Fruit fly (Drosophila melanogaster) whole organism, embryonic: ENCODE results near the gene CG13603.

Source experiments
- ATbp ChIP-seq: fragments of 200-800 bp; sonication (Bioruptor generic); optimal IDR thresholded peaks from 2 replicates; lab custom pipeline; 2017; ENCODE audit warnings: missing biosample characterization, mild to moderate bottlenecking, missing genetic modification characterization, missing genetic modification reagents
- Atf6 ChIP-seq: fragments of 200-800 bp; sonication (Bioruptor generic); IDR thresholded peaks from 2 replicates; pipeline ENCODE4 v1.3.6; 2022; ENCODE audit warnings: missing biosample characterization, missing genetic modification characterization
- Blimp-1 ChIP-seq: fragments of 200-800 bp; sonication (Bioruptor generic); optimal IDR thresholded peaks from 3 replicates; lab custom pipeline; 2018; ENCODE audit warnings: missing biosample characterization, missing genetic modification characterization, mild to moderate bottlenecking, moderate library complexity, missing genetic modification reagents
- Bteb2 ChIP-seq: fragments of 200-800 bp; sonication (Bioruptor generic); optimal IDR thresholded peaks from 2 replicates; lab custom pipeline; 2016; ENCODE audit warnings: missing biosample characterization, missing genetic modification characterization
- CG1024 ChIP-seq: fragments of 200-800 bp; sonication (Bioruptor generic); IDR thresholded peaks from 2 replicates; pipeline ENCODE4 v1.3.6; 2022; ENCODE audit warnings: missing biosample characterization, missing genetic modification characterization
- CG10274 ChIP-seq: fragments of 200-800 bp; sonication (Bioruptor generic); optimal IDR thresholded peaks from 3 replicates; lab custom pipeline; 2017; ENCODE audit warnings: missing biosample characterization, mild to moderate bottlenecking, missing genetic modification characterization
- CG11398 ChIP-seq: fragments of 200-800 bp; sonication (Bioruptor generic); optimal IDR thresholded peaks from 2 replicates; lab custom pipeline; 2016; ENCODE audit warnings: missing biosample characterization, missing genetic modification characterization
- CG1233 ChIP-seq: fragments of 200-800 bp; sonication (Bioruptor generic); optimal IDR thresholded peaks from 4 replicates; lab custom pipeline; 2018; ENCODE audit warnings: missing biosample characterization, mild to moderate bottlenecking, missing genetic modification characterization
- CG12391 ChIP-seq: fragments of 200-800 bp; sonication (Bioruptor generic); optimal IDR thresholded peaks from 3 replicates; lab custom pipeline; 2018; ENCODE audit warnings: missing biosample characterization, mild to moderate bottlenecking, missing genetic modification characterization, moderate library complexity
- CG12659 ChIP-seq: fragments of 200-800 bp; sonication (Bioruptor generic); optimal IDR thresholded peaks from 3 replicates; lab custom pipeline; 2017; ENCODE audit warnings: mild to moderate bottlenecking, missing biosample characterization, missing genetic modification reagents, missing genetic modification characterization
- CG13775 ChIP-seq: fragments of 200-800 bp; sonication (Bioruptor generic); optimal IDR thresholded peaks from 3 replicates; lab custom pipeline; 2017; ENCODE audit warnings: missing biosample characterization, mild to moderate bottlenecking, missing genetic modification characterization
- CG17912 ChIP-seq: fragments of 200-800 bp; sonication (Bioruptor generic); optimal IDR thresholded peaks from 2 replicates; lab custom pipeline; 2018; ENCODE audit warnings: missing biosample characterization, mild to moderate bottlenecking, missing genetic modification characterization
- CG18262 ChIP-seq: fragments of 200-800 bp; optimal IDR thresholded peaks from 3 replicates; lab custom pipeline; 2019; ENCODE audit warnings: missing biosample characterization, mild to moderate bottlenecking, missing genetic modification characterization, moderate library complexity
- CG2120 ChIP-seq: fragments of 200-800 bp; sonication (Bioruptor generic); optimal IDR thresholded peaks from 3 replicates; lab custom pipeline; 2016; ENCODE audit warnings: missing biosample characterization, missing genetic modification characterization
- CG2678 ChIP-seq: fragments of 200-800 bp; sonication (Bioruptor generic); optimal IDR thresholded peaks from 3 replicates; lab custom pipeline; 2019; ENCODE audit warnings: missing biosample characterization, mild to moderate bottlenecking, missing genetic modification characterization, moderate library complexity
- CG3281 ChIP-seq: fragments of 200-800 bp; sonication (Bioruptor generic); optimal IDR thresholded peaks from 3 replicates; lab custom pipeline; 2017; ENCODE audit warnings: missing biosample characterization, mild to moderate bottlenecking, missing genetic modification characterization
- CG4328 ChIP-seq: fragments of 200-800 bp; sonication (Bioruptor generic); optimal IDR thresholded peaks from 3 replicates; lab custom pipeline; 2017; ENCODE audit warnings: missing biosample characterization, missing genetic modification reagents, missing genetic modification characterization
- CG5245 ChIP-seq: fragments of 200-800 bp; sonication (Bioruptor generic); optimal IDR thresholded peaks from 3 replicates; lab custom pipeline; 2016; ENCODE audit warnings: missing biosample characterization, missing genetic modification characterization
- CG8924 ChIP-seq: fragments of 200-800 bp; optimal IDR thresholded peaks from 3 replicates; lab custom pipeline; 2019; ENCODE audit warnings: missing biosample characterization, mild to moderate bottlenecking, missing genetic modification characterization, moderate library complexity
- CG9876 ChIP-seq: fragments of 200-800 bp; sonication (Bioruptor generic); optimal IDR thresholded peaks from 2 replicates; lab custom pipeline; 2016; ENCODE audit warnings: missing biosample characterization, missing genetic modification characterization
- CG9932 ChIP-seq: fragments of 200-800 bp; sonication (Bioruptor generic); IDR thresholded peaks from 2 replicates; pipeline ENCODE4 v1.3.6; 2022; ENCODE audit warnings: missing biosample characterization, missing genetic modification characterization
- CHES-1-like ChIP-seq: fragments of 200-800 bp; sonication (Bioruptor generic); optimal IDR thresholded peaks from 2 replicates; lab custom pipeline; 2016; ENCODE audit warnings: missing biosample characterization, missing genetic modification characterization
- CTCF ChIP-seq: fragments of 200-800 bp; sonication (Bioruptor generic); optimal IDR thresholded peaks from 2 replicates; lab custom pipeline; 2017; ENCODE audit warnings: missing biosample characterization, mild to moderate bottlenecking, missing genetic modification characterization, moderate library complexity
- Dek ChIP-seq: fragments of 200-800 bp; sonication (Bioruptor generic); optimal IDR thresholded peaks from 3 replicates; lab custom pipeline; 2019; ENCODE audit warnings: missing biosample characterization, mild to moderate bottlenecking, missing genetic modification characterization, moderate library complexity
- Doc3 ChIP-seq: fragments of 200-800 bp; sonication (Bioruptor generic); IDR thresholded peaks from 3 replicates; pipeline ENCODE4 v1.3.6; 2022; ENCODE audit warnings: missing biosample characterization, missing genetic modification characterization; ENCODE audit not compliant: partially characterized antibody
- Eip74EF ChIP-seq, 2 experiments: fragments of 200-800 bp in 1 of 2; fragments of >200 bp in 1 of 2; sonication (Bioruptor generic) in 1 of 2; optimal IDR thresholded peaks; 2 replicates each; lab custom pipeline; 2017 to 2019; ENCODE audit warnings: missing biosample characterization in 2 of 2, missing genetic modification characterization in 2 of 2, mild to moderate bottlenecking in 1 of 2, moderate library complexity in 1 of 2
- Ets65A ChIP-seq: fragments of 200-800 bp; sonication (Bioruptor generic); peaks from one replicate; lab custom pipeline; 2016; ENCODE audit warnings: missing biosample characterization, missing genetic modification characterization
- Ets97D ChIP-seq: fragments of 200-800 bp; sonication (Bioruptor generic); optimal IDR thresholded peaks from 3 replicates; lab custom pipeline; 2016; ENCODE audit warnings: missing biosample characterization, missing genetic modification characterization
- Fer1 ChIP-seq: fragments of 200-800 bp; sonication (Bioruptor generic); optimal IDR thresholded peaks from 2 replicates; lab custom pipeline; 2017; ENCODE audit warnings: missing biosample characterization, mild to moderate bottlenecking, missing genetic modification characterization
- Gug ChIP-seq: fragments of 200-800 bp; sonication (Bioruptor generic); IDR thresholded peaks from 4 replicates; pipeline ENCODE4 v1.3.6; 2022; ENCODE audit warnings: missing biosample characterization, missing genetic modification characterization
- Hand ChIP-seq: fragments of 200-800 bp; sonication (Bioruptor generic); optimal IDR thresholded peaks from 2 replicates; lab custom pipeline; 2017; ENCODE audit warnings: mild to moderate bottlenecking, missing biosample characterization, missing genetic modification reagents, missing genetic modification characterization
- HmgZ ChIP-seq: fragments of 200-800 bp; sonication (Bioruptor generic); optimal IDR thresholded peaks from 2 replicates; lab custom pipeline; 2018; ENCODE audit warnings: missing biosample characterization, mild to moderate bottlenecking, missing genetic modification characterization
- MESR4 ChIP-seq: fragments of 200-800 bp; sonication (Bioruptor generic); optimal IDR thresholded peaks from 2 replicates; lab custom pipeline; 2018; ENCODE audit warnings: missing biosample characterization, mild to moderate bottlenecking, missing genetic modification characterization, moderate library complexity
- Mes4 ChIP-seq: fragments of 200-800 bp; sonication (Bioruptor generic); optimal IDR thresholded peaks from 2 replicates; lab custom pipeline; 2016; ENCODE audit warnings: missing biosample characterization, missing genetic modification characterization
- Nf-YC ChIP-seq: fragments of 200-800 bp; optimal IDR thresholded peaks from 3 replicates; lab custom pipeline; 2019; ENCODE audit warnings: missing biosample characterization, mild to moderate bottlenecking, missing genetic modification characterization, moderate library complexity
- Optix ChIP-seq: fragments of 200-800 bp; sonication (Bioruptor generic); IDR thresholded peaks from 3 replicates; pipeline ENCODE4 v1.3.6; 2022; ENCODE audit warnings: missing biosample characterization, missing genetic modification characterization
- PHDP ChIP-seq: fragments of 200-800 bp; sonication (Bioruptor generic); optimal IDR thresholded peaks from 3 replicates; lab custom pipeline; 2018; ENCODE audit warnings: missing biosample characterization, mild to moderate bottlenecking, missing genetic modification characterization, moderate library complexity
- Xbp1 ChIP-seq: fragments of 200-800 bp; sonication (Bioruptor generic); optimal IDR thresholded peaks from 3 replicates; lab custom pipeline; 2016; ENCODE audit warnings: missing biosample characterization, mild to moderate bottlenecking, missing genetic modification characterization
- ase ChIP-seq: fragments of 200-800 bp; sonication (Bioruptor generic); IDR thresholded peaks from 3 replicates; pipeline ENCODE4 v1.3.6; 2022; ENCODE audit warnings: missing biosample characterization, missing genetic modification characterization
- bowl ChIP-seq: fragments of 200-800 bp; sonication (Bioruptor generic); IDR thresholded peaks from 2 replicates; pipeline ENCODE4 v1.3.6; 2022; ENCODE audit warnings: missing biosample characterization, missing genetic modification characterization
- crc ChIP-seq: fragments of 200-800 bp; sonication (Bioruptor generic); optimal IDR thresholded peaks from 2 replicates; lab custom pipeline; 2016; ENCODE audit warnings: missing biosample characterization, missing genetic modification characterization
- crp ChIP-seq, 2 experiments: fragments of 200-800 bp; sonication (Bioruptor generic); optimal IDR thresholded peaks; 2 replicates in 1 of 2; 3 replicates in 1 of 2; lab custom pipeline; 2017; ENCODE audit warnings: missing biosample characterization in 2 of 2, missing genetic modification characterization in 2 of 2, mild to moderate bottlenecking in 1 of 2, moderate library complexity in 1 of 2
- exex ChIP-seq: fragments of 200-800 bp; sonication (Bioruptor generic); optimal IDR thresholded peaks from 4 replicates; lab custom pipeline; 2018; ENCODE audit warnings: missing biosample characterization, mild to moderate bottlenecking, missing genetic modification characterization, moderate library complexity
- grau ChIP-seq: fragments of 200-800 bp; optimal IDR thresholded peaks from 3 replicates; lab custom pipeline; 2019; ENCODE audit warnings: missing biosample characterization, mild to moderate bottlenecking, missing genetic modification characterization, moderate library complexity
- gt ChIP-seq: fragments of 200-800 bp; sonication (Bioruptor generic); IDR thresholded peaks from 2 replicates; pipeline ENCODE4 v1.3.6; 2022; ENCODE audit warnings: missing biosample characterization, missing genetic modification characterization
- pzg ChIP-seq: fragments of 200-800 bp; sonication (Bioruptor generic); optimal IDR thresholded peaks from 3 replicates; lab custom pipeline; 2018; ENCODE audit warnings: missing biosample characterization, mild to moderate bottlenecking, missing genetic modification characterization, moderate library complexity
- sens ChIP-seq: fragments of 200-800 bp; sonication (Bioruptor generic); peaks from one replicate; lab custom pipeline; 2016; ENCODE audit warnings: missing biosample characterization, missing genetic modification characterization
- sima ChIP-seq: fragments of 200-800 bp; sonication (Bioruptor generic); optimal IDR thresholded peaks from 2 replicates; lab custom pipeline; 2016; ENCODE audit warnings: missing biosample characterization, missing genetic modification characterization
- slbo ChIP-seq: fragments of 200-800 bp; sonication (Bioruptor generic); IDR thresholded peaks from 2 replicates; pipeline ENCODE4 v1.3.6; 2022; ENCODE audit warnings: missing biosample characterization, missing genetic modification characterization
- sob ChIP-seq: fragments of 200-800 bp; sonication (Bioruptor generic); IDR thresholded peaks from 2 replicates; pipeline ENCODE4 v1.3.6; 2022; ENCODE audit warnings: missing biosample characterization, missing genetic modification characterization
- tio ChIP-seq: fragments of 200-800 bp; sonication (Bioruptor generic); optimal IDR thresholded peaks from 2 replicates; lab custom pipeline; 2017; ENCODE audit warnings: missing biosample characterization, missing genetic modification characterization, inconsistent platforms
- tna ChIP-seq: fragments of 200-800 bp; sonication (Bioruptor generic); IDR thresholded peaks from 2 replicates; pipeline ENCODE4 v1.3.6; 2022; ENCODE audit warnings: missing biosample characterization, missing genetic modification characterization; ENCODE audit not compliant: partially characterized antibody
- zen ChIP-seq: fragments of 200-800 bp; sonication (Bioruptor generic); optimal IDR thresholded peaks from 3 replicates; lab custom pipeline; 2018; ENCODE audit warnings: missing biosample characterization, mild to moderate bottlenecking, missing genetic modification characterization, moderate library complexity

CG13603 gene

dm6 chr3R:23996224-23996623 lies 9.9 kb upstream of the CG13603 start, which contains the start of gene LSm3 (continued):
- no peak for TF ChIP-seq bowl
- TF ChIP-seq crp (GFP tag; optimal IDR thresholded peaks at IDR 0.05; lab: Kevin White, UChicago): peak in 1 of 2 experiments; percentile 43
- TF ChIP-seq CG17912 (GFP tag; lab: Kevin White, UChicago): no peak
- no peak for TF ChIP-seq CG8924 (tag; lab: Kevin White, UChicago)
- no peak for TF ChIP-seq CHES-1-like
- TF ChIP-seq tio: no peak
- TF ChIP-seq Bteb2: no peak
- TF ChIP-seq CG9932 (GFP tag; lab: Robert Waterston, UW): no peak
- TF ChIP-seq Atf6 (GFP tag; lab: Robert Waterston, UW): no peak
- TF ChIP-seq CG4328 (GFP tag; lab: Kevin White, UChicago): no peak
- no peak for TF ChIP-seq sima (GFP tag; lab: Kevin White, UChicago)
- TF ChIP-seq CTCF (GFP tag; lab: Kevin White, UChicago): peak; percentile 35
- TF ChIP-seq ATbp (GFP tag; lab: Kevin White, UChicago): no peak
- no peak for TF ChIP-seq CG13775
- no peak for TF ChIP-seq Eip74EF (GFP tag; optimal IDR thresholded peaks at IDR 0.05; lab: Kevin White, UChicago)
- no peak for TF ChIP-seq CG18262
- no peak for TF ChIP-seq Ets65A (GFP tag; lab: Kevin White, UChicago)
- no peak for TF ChIP-seq Doc3 (GFP tag; lab: Robert Waterston, UW)
- TF ChIP-seq Xbp1 (GFP tag; lab: Kevin White, UChicago): no peak
- TF ChIP-seq tna (GFP tag; lab: Robert Waterston, UW): no peak
- TF ChIP-seq Ets97D: peak; percentile 25
- no peak for TF ChIP-seq CG3281 (GFP tag; lab: Kevin White, UChicago)
- TF ChIP-seq CG5245 (GFP tag; lab: Kevin White, UChicago): no peak
- TF ChIP-seq CG2678 (tag; lab: Kevin White, UChicago): no peak
- TF ChIP-seq pzg (GFP tag; lab: Kevin White, UChicago): peak; percentile 53
- no peak for TF ChIP-seq zen (tag; lab: Kevin White, UChicago)
- TF ChIP-seq Fer1 (GFP tag; lab: Kevin White, UChicago): no peak
- TF ChIP-seq Optix (GFP tag; lab: Robert Waterston, UW): no peak
- no peak for TF ChIP-seq ase
- TF ChIP-seq CG11398 (GFP tag; lab: Kevin White, UChicago): no peak
- no peak for TF ChIP-seq slbo (GFP tag; lab: Robert Waterston, UW)
- TF ChIP-seq Blimp-1 (GFP tag; lab: Kevin White, UChicago): no peak
- no peak for TF ChIP-seq Gug (GFP tag; lab: Robert Waterston, UW)
- no peak for TF ChIP-seq crc (GFP tag; lab: Kevin White, UChicago)

dm6 chr3R:23995460-23995859 lies 9.1 kb upstream of the CG13603 start, which contains the start of gene CG33108:
CG33108 (plus strand) TSS chr3R:23995659.
- TF ChIP-seq HmgZ (tag; lab: Kevin White, UChicago) (peak; percentile 32), CG12391 (tag; lab: Kevin White, UChicago) (peak; percentile 2), sens (peak; percentile 24), Dek (tag; lab: Kevin White, UChicago) (no peak), gt (GFP tag; lab: Robert Waterston, UW) (no peak), CG12659 (GFP tag; lab: Kevin White, UChicago) (peak; percentile 39), exex (no peak), grau (peak; percentile 9), CG10274 (GFP tag; lab: Kevin White, UChicago) (peak; percentile 4), PHDP (tag; lab: Kevin White, UChicago) (peak; percentile 18), MESR4 (GFP tag; lab: Kevin White, UChicago) (peak; percentile 4), CG1233 (GFP tag; lab: Kevin White, UChicago) (no peak), Blimp-1 (GFP tag; lab: Kevin White, UChicago) (no peak), Hand (no peak), CG2120 (GFP tag; lab: Kevin White, UChicago) (peak; percentile 23), Nf-YC (tag; lab: Kevin White, UChicago) (peak; percentile 42), Mes4 (no peak), sob (no peak), CG1024 (GFP tag; lab: Robert Waterston, UW) (no peak), CG9876 (no peak)
